Fruit fly (Drosophila melanogaster): ENCODE results near the gene CG7778.

The CG7778 gene

dm6 chr2L:8302766-8303479 lies 43.5 kb upstream of the CG7778 start, which contains the start of the genes wol and Scgalpha (continued):
- TF ChIP-seq CG12299 (tag; optimal IDR thresholded peaks at IDR 0.05) (no peak), gce (GFP tag; IDR thresholded peaks at IDR 0.05) (no peak), CHES-1-like (GFP tag; optimal IDR thresholded peaks at IDR 0.05) (no peak), CG34224 (GFP tag; IDR thresholded peaks at IDR 0.05; ENCODE audit: partially characterized antibody) (peak; percentile 69; the same call in 2 of the 3 replicates), jing (GFP tag; optimal IDR thresholded peaks at IDR 0.05) (no peak), sima (GFP tag; optimal IDR thresholded peaks at IDR 0.05) (no peak), CG17568 (GFP tag; optimal IDR thresholded peaks at IDR 0.05) (no peak), usp (GFP tag; optimal IDR thresholded peaks at IDR 0.05) (no peak), Adf1 (GFP tag; IDR thresholded peaks at IDR 0.05) (peak; percentile 72; the same call in 1 of the 2 replicates), CG17359 (tag; optimal IDR thresholded peaks at IDR 0.05) (no peak), CG1603 (tag; optimal IDR thresholded peaks at IDR 0.05) (peak; percentile 31), run (tag; optimal IDR thresholded peaks at IDR 0.05) (no peak), zfh1 (GFP tag; IDR thresholded peaks at IDR 0.05) (no peak), pnt (GFP tag; optimal IDR thresholded peaks at IDR 0.05) (no peak), CG4404 (GFP tag; IDR thresholded peaks at IDR 0.05) (no peak), CG14710 (tag; optimal IDR thresholded peaks at IDR 0.05) (peak; percentile 8), jumu (GFP tag; optimal IDR thresholded peaks at IDR 0.05) (no peak), tx (GFP tag; optimal IDR thresholded peaks at IDR 0.05) (no peak), GATAe (GFP tag; conservative IDR thresholded peaks at IDR 0.05) (peak; percentile 71), Lhr (GFP tag; optimal IDR thresholded peaks at IDR 0.05) (no peak), Opbp (GFP tag; IDR thresholded peaks at IDR 0.05; ENCODE audit: partially characterized antibody) (peak; percentile 76), CG7372 (GFP tag; IDR thresholded peaks at IDR 0.05) (no peak), ATbp (GFP tag; optimal IDR thresholded peaks at IDR 0.05) (no peak), CG42726 (GFP tag; IDR thresholded peaks at IDR 0.05; ENCODE audit: partially characterized antibody) (peak; percentile 55; the same call in 1 of the 2 replicates), CG3407 (GFP tag; optimal IDR thresholded peaks at IDR 0.05) (no peak), CG5180 (GFP tag; optimal IDR thresholded peaks at IDR 0.05) (no peak), CG1792 (GFP tag; optimal IDR thresholded peaks at IDR 0.05) (no peak), vnd (GFP tag; IDR thresholded peaks at IDR 0.05; ENCODE audit: partially characterized antibody) (no peak; the same call in 2 of the 3 replicates), hb (GFP tag; IDR thresholded peaks at IDR 0.05; ENCODE audit: partially characterized antibody) (no peak), abd-A (tag; optimal IDR thresholded peaks at IDR 0.05) (no peak), CG2678 (tag; optimal IDR thresholded peaks at IDR 0.05) (no peak), CG8478 (optimal IDR thresholded peaks at IDR 0.05) (no peak), CG10267 (tag; optimal IDR thresholded peaks at IDR 0.05) (no peak), fu2 (GFP tag; optimal IDR thresholded peaks at IDR 0.05) (no peak), CG14014 (GFP tag; IDR thresholded peaks at IDR 0.05) (no peak), CG16813 (GFP tag; IDR thresholded peaks at IDR 0.05; ENCODE audit: partially characterized antibody) (peak; percentile 65), Atf6 (GFP tag; IDR thresholded peaks at IDR 0.05) (no peak), CG10462 (GFP tag; optimal IDR thresholded peaks at IDR 0.05) (no peak), ranshi (GFP tag; IDR thresholded peaks at IDR 0.05) (no peak), Six4 (GFP tag; optimal IDR thresholded peaks at IDR 0.05) (no peak), E2f2 (GFP tag; IDR thresholded peaks at IDR 0.05) (peak; percentile 73), wor (GFP tag; IDR thresholded peaks at IDR 0.05) (no peak), gro (GFP tag; optimal IDR thresholded peaks at IDR 0.05) (no peak), kni (GFP tag; optimal IDR thresholded peaks at IDR 0.05) (no peak), z (GFP tag; IDR thresholded peaks at IDR 0.05) (no peak), CG6683 (GFP tag; optimal IDR thresholded peaks at IDR 0.05) (no peak), bbx (GFP tag; IDR thresholded peaks at IDR 0.05; ENCODE audit: partially characterized antibody) (peak; percentile 66), dysf (GFP tag; IDR thresholded peaks at IDR 0.05) (no peak), CG13296 (GFP tag; optimal IDR thresholded peaks at IDR 0.05) (no peak), CG4328 (GFP tag; optimal IDR thresholded peaks at IDR 0.05) (no peak)

Data from whole organism, embryonic.